Fruit fly (Drosophila melanogaster) Kc167 (cell line): ENCODE data around the gene CG10660.

ENCODE experiments used
- Myc ChIP-seq: fragments of >200 bp; optimal IDR thresholded peaks from 2 replicates; lab custom pipeline; 2017; ENCODE audit warnings: missing external identifiers
- Sin3A ChIP-seq: fragments of >200 bp; optimal IDR thresholded peaks from 2 replicates; lab custom pipeline; 2018; ENCODE audit warnings: missing external identifiers
- h ChIP-seq: fragments of >200 bp; optimal IDR thresholded peaks from 3 replicates; lab custom pipeline; 2018; ENCODE audit warnings: missing external identifiers
- insv ChIP-seq: fragments of >200 bp; optimal IDR thresholded peaks from 3 replicates; lab custom pipeline; 2018; ENCODE audit warnings: missing external identifiers
- psq ChIP-seq: fragments of >200 bp; optimal IDR thresholded peaks from 2 replicates; lab custom pipeline; 2017; ENCODE audit warnings: missing external identifiers
- ttk ChIP-seq: sonication (Bioruptor generic); optimal IDR thresholded peaks from 2 replicates; lab custom pipeline; 2017; ENCODE audit warnings: missing external identifiers

The CG10660 gene

dm6 chr3L:12456916-12457662, 33.4 kb downstream of the CG10660 start:
- no peak for TF ChIP-seq psq
- TF ChIP-seq Myc (lab: Kevin White, UChicago): no peak
- TF ChIP-seq h (lab: Kevin White, UChicago): no peak
- TF ChIP-seq Sin3A (lab: Kevin White, UChicago): no peak
- no peak for TF ChIP-seq insv (lab: Kevin White, UChicago)

DNA sequence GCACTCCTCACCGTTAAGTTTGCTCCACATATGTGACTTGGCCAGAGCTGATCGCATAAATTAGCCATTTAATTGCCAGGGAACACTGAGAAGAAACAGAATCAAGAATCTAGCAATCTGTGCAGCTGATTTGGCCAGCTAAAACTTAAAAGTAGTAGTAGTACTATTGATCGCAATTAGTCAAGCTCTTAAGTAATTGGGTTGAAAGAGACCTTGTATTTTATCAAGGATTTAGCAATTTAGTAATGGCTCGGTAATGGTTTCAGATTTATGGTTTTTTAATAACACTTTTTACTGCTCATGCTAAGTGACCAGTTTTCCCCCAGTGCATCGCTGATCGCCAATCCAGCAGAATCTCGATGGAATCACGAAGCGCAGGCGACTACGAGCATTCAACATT, 35.4 kb downstream of the CG10660 start:
- TF ChIP-seq ttk (lab: Kevin White, UChicago) (no peak), insv (lab: Kevin White, UChicago) (no peak), Myc (lab: Kevin White, UChicago) (no peak), Sin3A (lab: Kevin White, UChicago) (no peak)

DNA sequence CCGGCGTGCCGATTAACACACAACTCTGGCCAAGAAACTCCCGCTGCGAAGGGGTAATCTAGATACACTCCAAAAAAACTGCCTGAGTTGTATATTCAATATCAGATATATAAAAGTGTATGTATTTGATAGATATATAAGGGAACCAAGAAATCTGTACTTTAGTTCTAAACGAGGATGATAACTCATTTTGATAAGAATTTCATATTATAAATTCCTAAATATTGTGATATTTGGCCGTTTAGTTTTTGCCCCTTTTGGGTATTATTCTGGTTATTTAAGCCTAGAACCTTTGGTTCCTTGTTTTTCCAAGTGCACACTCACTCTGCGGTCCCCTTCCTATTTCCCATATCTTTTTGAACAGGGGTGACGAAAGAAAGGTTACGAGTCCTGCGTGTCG, 36.9 kb downstream of the CG10660 start:
- no peak for TF ChIP-seq ttk (lab: Kevin White, UChicago)
- no peak for TF ChIP-seq Myc (lab: Kevin White, UChicago)
- no peak for TF ChIP-seq psq
- TF ChIP-seq Sin3A (lab: Kevin White, UChicago): no peak
- TF ChIP-seq h (lab: Kevin White, UChicago): no peak
- TF ChIP-seq insv (lab: Kevin White, UChicago): no peak

dm6 chr3L:12447501-12447900, 43.0 kb downstream of the CG10660 start:
- TF ChIP-seq psq (no peak), ttk (lab: Kevin White, UChicago) (no peak)

DNA sequence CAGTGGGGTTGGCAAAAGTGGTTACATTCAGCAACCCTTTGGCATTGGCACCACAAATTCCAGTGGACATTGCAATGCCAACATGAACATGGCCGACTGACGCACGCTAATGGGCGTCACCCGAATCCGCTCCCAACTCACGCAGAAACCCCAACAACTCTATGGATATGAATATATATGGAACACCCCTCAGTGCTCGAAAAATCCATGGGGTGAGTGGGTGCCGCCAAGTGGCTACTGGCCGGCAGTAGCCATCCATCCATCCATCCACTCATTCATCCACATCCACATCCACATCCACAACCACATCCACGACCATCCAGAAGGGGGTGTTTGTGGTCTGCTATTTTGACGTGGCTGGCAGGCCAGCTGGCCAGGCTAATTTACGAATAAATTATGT, 43.4 kb downstream of the CG10660 start:
- TF ChIP-seq insv (lab: Kevin White, UChicago) (no peak), Sin3A (lab: Kevin White, UChicago) (no peak), h (lab: Kevin White, UChicago) (no peak), Myc (lab: Kevin White, UChicago) (no peak), psq (no peak), ttk (lab: Kevin White, UChicago) (no peak)

DNA sequence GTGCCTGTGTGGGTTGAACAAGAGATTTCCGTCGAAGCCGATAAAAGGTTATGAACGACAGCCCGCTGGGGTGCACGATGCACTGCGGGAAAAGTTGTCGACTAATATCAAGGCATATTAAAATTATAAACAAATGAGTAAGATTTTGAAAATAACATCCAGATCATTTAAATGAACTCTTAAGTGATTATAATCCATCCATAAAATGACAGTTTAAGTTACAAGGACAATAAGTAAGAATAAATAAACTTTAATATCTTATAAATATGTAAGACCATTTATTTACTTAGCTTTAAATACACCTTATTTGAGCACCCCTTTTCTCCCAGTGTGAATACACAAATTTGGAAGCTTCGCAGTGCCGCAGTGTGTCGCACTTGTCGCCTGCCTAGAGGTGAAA, 46.4 kb downstream of the CG10660 start:
- TF ChIP-seq ttk (lab: Kevin White, UChicago) (no peak), psq (no peak), Myc (lab: Kevin White, UChicago) (no peak), insv (lab: Kevin White, UChicago) (no peak), h (lab: Kevin White, UChicago) (no peak), Sin3A (lab: Kevin White, UChicago) (no peak)

DNA sequence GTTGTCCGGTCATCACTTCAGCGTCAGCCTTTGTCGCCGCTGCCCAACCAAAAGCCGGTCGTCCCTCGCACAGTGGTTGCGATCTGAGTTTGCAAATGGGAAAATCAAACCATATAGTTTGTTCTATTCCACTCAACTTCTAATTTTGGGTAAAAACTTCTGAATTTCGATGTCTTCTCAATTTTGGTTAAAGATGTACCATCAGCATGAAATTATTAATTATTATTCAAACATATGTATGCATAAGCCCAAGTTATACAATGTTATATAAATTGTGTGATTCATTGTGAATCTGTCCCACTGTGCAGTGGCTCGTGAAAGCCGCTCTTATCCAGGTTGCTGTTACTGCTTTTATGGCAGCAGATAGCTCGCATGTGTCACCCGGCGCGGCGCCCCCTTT, 47.9 kb downstream of the CG10660 start:
- TF ChIP-seq insv (lab: Kevin White, UChicago) (no peak), Sin3A (lab: Kevin White, UChicago) (no peak), Myc (lab: Kevin White, UChicago) (no peak), ttk (lab: Kevin White, UChicago) (no peak), psq (no peak), h (lab: Kevin White, UChicago) (no peak)
